Worm (Caenorhabditis elegans) whole organism, late embryonic: ENCODE measurements around the gene inx-7.
A peak's percentile ranks its signal among the peaks of the same experiment; 100 is the strongest.

Experiments used
- C38D4.7 ChIP-seq: fragments of 200-800 bp; sonication (Bioruptor generic); optimal IDR thresholded peaks from 2 replicates; lab custom pipeline; 2018; ENCODE audit warnings: mild to moderate bottlenecking, missing genetic modification characterization, moderate library complexity, missing compliant biosample characterization
- F13H6.1 ChIP-seq: sonication (generic microtip); optimal IDR thresholded peaks from 2 replicates; lab custom pipeline; 2016; ENCODE audit warnings: missing genetic modification characterization, missing compliant biosample characterization
- K09A11.1 ChIP-seq: sonication (generic microtip); optimal IDR thresholded peaks from 2 replicates; lab custom pipeline; 2017; ENCODE audit warnings: antibody characterized with exemption, mild to moderate bottlenecking, missing genetic modification characterization, missing compliant biosample characterization; ENCODE audit not compliant: insufficient read depth
- Y22D7AL.16 ChIP-seq: sonication (generic microtip); optimal IDR thresholded peaks from 2 replicates; lab custom pipeline; 2016; ENCODE audit warnings: missing genetic modification characterization, missing compliant biosample characterization
- ahr-1 ChIP-seq: sonication (generic microtip); optimal IDR thresholded peaks from 2 replicates; lab custom pipeline; 2016; ENCODE audit warnings: missing genetic modification characterization, missing compliant biosample characterization
- ceh-14 ChIP-seq: sonication (generic microtip); optimal IDR thresholded peaks from 2 replicates; lab custom pipeline; 2016; ENCODE audit warnings: missing genotype, missing genetic modification characterization, missing compliant biosample characterization
- ceh-18 ChIP-seq: sonication (generic microtip); optimal IDR thresholded peaks from 2 replicates; lab custom pipeline; 2016; ENCODE audit warnings: missing genetic modification characterization, missing compliant biosample characterization
- ceh-2 ChIP-seq: sonication (generic microtip); optimal IDR thresholded peaks from 2 replicates; lab custom pipeline; 2016; ENCODE audit warnings: missing genotype, missing genetic modification characterization, missing compliant biosample characterization
- ceh-22 ChIP-seq: sonication (generic microtip); optimal IDR thresholded peaks from 2 replicates; lab custom pipeline; 2017; ENCODE audit warnings: missing biosample characterization, missing genetic modification characterization
- ceh-24 ChIP-seq: sonication (generic microtip); optimal IDR thresholded peaks from 2 replicates; lab custom pipeline; 2016; ENCODE audit warnings: mild to moderate bottlenecking, missing genetic modification characterization, missing compliant biosample characterization
- ceh-31 ChIP-seq: sonication (generic microtip); optimal IDR thresholded peaks from 2 replicates; lab custom pipeline; 2016; ENCODE audit warnings: missing genetic modification characterization, missing compliant biosample characterization
- ceh-34 ChIP-seq: sonication (generic microtip); optimal IDR thresholded peaks from 2 replicates; lab custom pipeline; 2016; ENCODE audit warnings: mild to moderate bottlenecking, missing genetic modification characterization, missing compliant biosample characterization
- ceh-45 ChIP-seq: fragments of 200-800 bp; sonication (Bioruptor generic); IDR thresholded peaks from 2 replicates; pipeline ENCODE4 v1.3.6; 2022; ENCODE audit warnings: missing genetic modification reagents, missing genetic modification characterization, missing compliant biosample characterization
- ceh-9 ChIP-seq: sonication (generic microtip); optimal IDR thresholded peaks from 2 replicates; lab custom pipeline; 2016; ENCODE audit warnings: mild to moderate bottlenecking, missing genetic modification characterization, inconsistent platforms, missing compliant biosample characterization
- dmd-4 ChIP-seq: sonication (generic microtip); optimal IDR thresholded peaks from 2 replicates; lab custom pipeline; 2016; ENCODE audit warnings: borderline replicate concordance, missing genetic modification characterization, missing compliant biosample characterization
- dve-1 ChIP-seq: sonication (generic microtip); optimal IDR thresholded peaks from 2 replicates; lab custom pipeline; 2017; ENCODE audit warnings: antibody characterized with exemption, mild to moderate bottlenecking, missing genetic modification characterization, missing compliant biosample characterization
- elt-4 ChIP-seq: sonication (generic microtip); optimal IDR thresholded peaks from 2 replicates; lab custom pipeline; 2016; ENCODE audit warnings: missing genetic modification characterization, missing compliant biosample characterization
- hlh-13 ChIP-seq: fragments of 200-800 bp; sonication (Bioruptor generic); optimal IDR thresholded peaks from 2 replicates; lab custom pipeline; 2018; ENCODE audit warnings: mild to moderate bottlenecking, missing genetic modification characterization, missing compliant biosample characterization
- hlh-15 ChIP-seq: sonication (generic microtip); optimal IDR thresholded peaks from 2 replicates; lab custom pipeline; 2016; ENCODE audit warnings: missing genetic modification characterization, missing compliant biosample characterization
- hlh-8 ChIP-seq: sonication (generic microtip); optimal IDR thresholded peaks from 2 replicates; lab custom pipeline; 2016; ENCODE audit warnings: missing genotype, missing genetic modification characterization, missing compliant biosample characterization
- lin-11 ChIP-seq: fragments of 200-800 bp; sonication (Bioruptor generic); optimal IDR thresholded peaks from 2 replicates; lab custom pipeline; 2018; ENCODE audit warnings: mild to moderate bottlenecking, missing genetic modification characterization, missing compliant biosample characterization
- mec-3 ChIP-seq: sonication (generic microtip); optimal IDR thresholded peaks from 2 replicates; lab custom pipeline; 2016; ENCODE audit warnings: borderline replicate concordance, missing genetic modification characterization, missing compliant biosample characterization
- nhr-232 ChIP-seq: sonication (generic microtip); optimal IDR thresholded peaks from 2 replicates; lab custom pipeline; 2016; ENCODE audit warnings: missing genetic modification characterization, missing compliant biosample characterization
- npax-4 ChIP-seq: sonication (generic microtip); optimal IDR thresholded peaks from 2 replicates; lab custom pipeline; 2016; ENCODE audit warnings: missing genetic modification characterization, missing compliant biosample characterization
- pat-9 ChIP-seq: fragments of 200-800 bp; sonication (Bioruptor generic); optimal IDR thresholded peaks from 2 replicates; lab custom pipeline; 2018; ENCODE audit warnings: mild to moderate bottlenecking, missing genetic modification characterization, moderate library complexity, missing compliant biosample characterization
- rnt-1 ChIP-seq: sonication (generic microtip); optimal IDR thresholded peaks from 2 replicates; lab custom pipeline; 2016; ENCODE audit warnings: missing genetic modification characterization, missing compliant biosample characterization
- sdc-2 ChIP-seq: sonication (generic microtip); optimal IDR thresholded peaks from 2 replicates; lab custom pipeline; 2016; ENCODE audit warnings: missing genotype, missing genetic modification characterization, missing compliant biosample characterization
- sox-2 ChIP-seq: fragments of 200-800 bp; sonication (Bioruptor generic); IDR thresholded peaks from 2 replicates; pipeline ENCODE4 v1.3.6; 2022; ENCODE audit warnings: missing genetic modification reagents, missing genetic modification characterization, missing compliant biosample characterization
- tbx-7 ChIP-seq: sonication (generic microtip); optimal IDR thresholded peaks from 2 replicates; lab custom pipeline; 2016; ENCODE audit warnings: missing genotype, missing genetic modification characterization, missing compliant biosample characterization
- ttx-3 ChIP-seq: sonication (generic microtip); optimal IDR thresholded peaks from 2 replicates; lab custom pipeline; 2016; ENCODE audit warnings: missing genetic modification reagents, missing genetic modification characterization, missing compliant biosample characterization
- unc-3 ChIP-seq, 2 experiments: fragments of 200-800 bp in 1 of 2; sonication (Bioruptor generic) in 1 of 2; sonication (generic microtip) in 1 of 2; conservative IDR thresholded peaks in 1 of 2; optimal IDR thresholded peaks in 1 of 2; 2 replicates each; pipeline versions ENCODE4 v1.3.6 to Lab custom; 2016 to 2022; ENCODE audit warnings: missing compliant biosample characterization in 2 of 2, missing genetic modification characterization in 2 of 2, missing genetic modification reagents in 1 of 2
- unc-42 ChIP-seq: sonication (generic microtip); optimal IDR thresholded peaks from 2 replicates; lab custom pipeline; 2016; ENCODE audit warnings: missing genotype, missing genetic modification characterization, missing compliant biosample characterization
- unc-55 ChIP-seq: sonication (generic microtip); optimal IDR thresholded peaks from 2 replicates; lab custom pipeline; 2017; ENCODE audit warnings: missing biosample characterization, missing genetic modification reagents, missing genetic modification characterization
- zip-5 ChIP-seq: sonication (generic microtip); optimal IDR thresholded peaks from 2 replicates; lab custom pipeline; 2016; ENCODE audit warnings: missing genetic modification characterization, missing compliant biosample characterization
- ztf-16 ChIP-seq: sonication (generic microtip); optimal IDR thresholded peaks from 2 replicates; lab custom pipeline; 2017; ENCODE audit warnings: missing genetic modification characterization, missing compliant biosample characterization

The inx-7 gene

ce11 chrIV:5945455-5945854 is 983 bp downstream of the inx-7 start:
- TF ChIP-seq ceh-31 (tag; lab: Kevin White, UChicago) (no peak), npax-4 (no peak), ceh-14 (tag; lab: Kevin White, UChicago) (no peak), C38D4.7 (GFP tag; lab: Kevin White, UChicago) (no peak), rnt-1 (tag; lab: Kevin White, UChicago) (no peak), unc-3 (GFP tag; conservative IDR thresholded peaks at IDR 0.05; lab: Robert Waterston, UW) (no peak), unc-3 (tag; optimal IDR thresholded peaks at IDR 0.05; lab: Kevin White, UChicago) (no peak), elt-4 (tag; lab: Kevin White, UChicago) (no peak), sox-2 (GFP tag; lab: Robert Waterston, UW) (no peak), dve-1 (no peak), ceh-34 (tag; lab: Kevin White, UChicago) (no peak), mec-3 (no peak), nhr-232 (tag; lab: Kevin White, UChicago) (no peak), sdc-2 (tag; lab: Kevin White, UChicago) (no peak), Y22D7AL.16 (tag; lab: Kevin White, UChicago) (no peak), ztf-16 (tag; lab: Kevin White, UChicago) (no peak), ttx-3 (tag; lab: Kevin White, UChicago) (no peak)

DNA sequence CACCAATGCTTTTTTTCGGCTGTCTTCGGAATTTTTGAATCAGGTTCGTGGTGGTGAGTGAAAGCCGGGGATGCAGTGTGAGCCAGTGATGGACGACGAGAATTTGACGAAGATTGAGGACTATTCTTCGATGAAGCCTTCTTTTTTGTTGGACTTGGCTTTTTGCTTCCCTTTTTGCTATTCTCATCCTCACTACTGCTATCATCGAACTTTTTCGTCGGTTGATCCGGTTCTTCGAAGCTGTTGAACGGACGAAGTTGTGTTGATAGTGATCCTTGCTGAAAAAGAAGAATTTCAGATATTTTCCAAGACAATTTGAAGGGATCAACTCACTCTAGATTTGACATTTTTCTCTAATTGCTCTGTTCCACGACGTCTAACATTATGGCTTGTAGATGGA is 2.3 kb downstream of the inx-7 start:
- no peak for TF ChIP-seq hlh-13 (GFP tag; lab: Kevin White, UChicago)
- no peak for TF ChIP-seq F13H6.1 (tag; lab: Kevin White, UChicago)
- TF ChIP-seq ttx-3 (tag; lab: Kevin White, UChicago) = no peak
- no peak for TF ChIP-seq C38D4.7 (GFP tag; lab: Kevin White, UChicago)
- TF ChIP-seq ceh-45 (GFP tag; lab: Robert Waterston, UW) = no peak
- TF ChIP-seq ahr-1 = no peak
- no peak for TF ChIP-seq ceh-9 (tag; lab: Kevin White, UChicago)
- no peak for TF ChIP-seq ceh-2 (tag; lab: Kevin White, UChicago)
- TF ChIP-seq K09A11.1 = no peak
- TF ChIP-seq ztf-16 (tag; lab: Kevin White, UChicago) = no peak
- no peak for TF ChIP-seq npax-4
- TF ChIP-seq ceh-22 (tag; lab: Kevin White, UChicago) = no peak
- TF ChIP-seq ceh-14 (tag; lab: Kevin White, UChicago) = no peak
- no peak for TF ChIP-seq unc-42 (tag; lab: Kevin White, UChicago)
- no peak for TF ChIP-seq lin-11 (tag; lab: Kevin White, UChicago)

ce11 chrIV:5941236-5941976 is 5.0 kb downstream of the inx-7 start, which contains the start of gene pfkb-1.2:
Gene pfkb-1.2 (plus strand): TSS chrIV:5941926.
- no peak for TF ChIP-seq dve-1
- TF ChIP-seq unc-42 (tag; lab: Kevin White, UChicago) = peak; percentile 1

- no peak for TF ChIP-seq pat-9 (tag; lab: Kevin White, UChicago)
- no peak for TF ChIP-seq zip-5
- no peak for TF ChIP-seq ceh-9 (tag; lab: Kevin White, UChicago)
- no peak for TF ChIP-seq tbx-7 (tag; lab: Kevin White, UChicago)
- TF ChIP-seq unc-55 = no peak
- TF ChIP-seq ceh-18 (tag; lab: Kevin White, UChicago) = no peak
- TF ChIP-seq hlh-8 (tag; lab: Kevin White, UChicago) = no peak
- TF ChIP-seq ceh-24 (tag; lab: Kevin White, UChicago) = no peak
- TF ChIP-seq Y22D7AL.16 (tag; lab: Kevin White, UChicago) = no peak
- TF ChIP-seq ceh-34 (tag; lab: Kevin White, UChicago) = no peak
- no peak for TF ChIP-seq dmd-4 (tag; lab: Kevin White, UChicago)
- TF ChIP-seq hlh-15 (tag; lab: Kevin White, UChicago) = no peak
These were observed 5.8 kb downstream of the inx-7 start for ce11 chrIV:5940608-5941007.
